Worm (Caenorhabditis elegans): ENCODE data around the gene jmjd-4.

- no peak for TF ChIP-seq nhr-237 (tag; optimal IDR thresholded peaks at IDR 0.05)
- TF ChIP-seq nhr-12 (tag; optimal IDR thresholded peaks at IDR 0.05), result no peak
- no peak for TF ChIP-seq nfya-1 (tag; optimal IDR thresholded peaks at IDR 0.05; ENCODE audit: insufficient read depth)
- no peak for TF ChIP-seq ZK546.5 (tag; optimal IDR thresholded peaks at IDR 0.05)
- no peak for TF ChIP-seq ceh-9 (tag; optimal IDR thresholded peaks at IDR 0.05)
- no peak for TF ChIP-seq ztf-11 (tag; optimal IDR thresholded peaks at IDR 0.05)
- TF ChIP-seq nhr-67 (tag; optimal IDR thresholded peaks at IDR 0.05), result no peak
- no peak for TF ChIP-seq snpc-4 (tag; optimal IDR thresholded peaks at IDR 0.05)
These were observed 26.1 kb upstream of the jmjd-4 start for ce11 chrIII:10359916-10360315.

Data from whole organism, L3 larva.